Worm (Caenorhabditis elegans): ENCODE results near the gene ugt-55.

DNA sequence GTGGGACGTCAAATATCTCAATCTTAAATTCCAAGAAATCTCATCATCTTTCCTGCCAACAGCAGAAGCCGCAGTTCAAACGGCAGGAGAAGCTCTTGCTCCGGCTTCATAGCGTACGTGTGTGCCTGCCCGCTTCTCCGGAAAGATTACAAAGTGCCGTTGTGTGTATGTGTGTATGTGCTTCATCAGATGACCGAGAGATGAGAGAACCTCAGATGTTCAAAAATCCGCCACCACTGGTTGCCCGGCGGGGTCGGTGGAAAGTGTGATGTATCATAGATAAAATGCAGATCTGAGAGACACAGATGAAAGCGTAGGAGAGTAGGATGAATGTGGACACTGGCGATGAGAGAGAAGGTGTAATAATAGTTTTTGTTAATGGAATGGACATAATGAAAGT is 23.1 kb upstream of the ugt-55 start:
- TF ChIP-seq him-1 (tag; optimal IDR thresholded peaks at IDR 0.05) = no peak
- TF ChIP-seq W03F9.2 (tag; optimal IDR thresholded peaks at IDR 0.05) = no peak
